Worm (Caenorhabditis elegans) whole organism, dauer: ENCODE results near the gene ZK180.8.

Experiments
- unc-62 ChIP-seq: sonication (generic microtip); optimal IDR thresholded peaks from 2 replicates; lab custom pipeline; 2017; ENCODE audit warnings: missing biosample characterization, missing genetic modification reagents, missing genetic modification characterization

Gene ZK180.8

DNA sequence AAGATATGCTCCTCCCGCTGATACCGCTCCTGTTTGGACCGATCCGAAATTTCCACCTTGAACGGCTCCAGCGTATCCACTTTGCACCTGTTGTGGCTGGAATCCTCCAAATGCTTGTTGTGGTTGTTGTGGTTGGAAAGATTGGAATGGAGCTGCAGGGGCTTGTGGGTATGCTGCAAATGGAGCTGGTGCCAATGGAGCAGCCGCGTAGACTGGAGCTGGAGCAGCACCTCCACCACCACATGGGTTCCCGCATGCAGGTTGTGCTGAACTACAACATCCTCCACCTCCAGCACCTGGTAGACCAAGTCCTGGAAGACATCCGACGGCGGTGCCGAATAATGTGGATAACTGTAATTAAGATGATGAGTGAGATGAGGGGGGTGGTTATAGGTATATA, 11.9 kb upstream of the ZK180.8 start:
- TF ChIP-seq unc-62 (GFP tag; lab: Kevin White, UChicago) = no peak

DNA sequence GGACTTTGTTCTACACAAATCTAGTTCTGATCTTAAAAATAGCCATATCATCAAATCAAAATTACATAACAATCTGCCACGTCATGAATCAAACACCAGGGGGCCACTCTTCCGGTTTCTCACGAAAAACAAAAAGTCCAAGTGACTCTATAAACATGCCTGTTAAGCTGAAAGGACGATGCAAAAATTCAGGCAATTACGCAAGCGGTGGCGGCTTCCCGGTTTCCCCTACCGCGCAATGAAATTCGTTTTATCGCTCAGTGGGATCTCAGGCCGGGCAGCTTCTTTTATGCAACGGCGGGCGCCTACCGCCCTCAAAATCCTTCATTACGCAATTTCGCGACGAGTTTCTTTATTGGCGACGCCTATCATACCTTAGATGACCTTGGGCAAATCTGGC, 8.2 kb upstream of the ZK180.8 start:
- TF ChIP-seq unc-62 (GFP tag; lab: Kevin White, UChicago) = no peak

DNA sequence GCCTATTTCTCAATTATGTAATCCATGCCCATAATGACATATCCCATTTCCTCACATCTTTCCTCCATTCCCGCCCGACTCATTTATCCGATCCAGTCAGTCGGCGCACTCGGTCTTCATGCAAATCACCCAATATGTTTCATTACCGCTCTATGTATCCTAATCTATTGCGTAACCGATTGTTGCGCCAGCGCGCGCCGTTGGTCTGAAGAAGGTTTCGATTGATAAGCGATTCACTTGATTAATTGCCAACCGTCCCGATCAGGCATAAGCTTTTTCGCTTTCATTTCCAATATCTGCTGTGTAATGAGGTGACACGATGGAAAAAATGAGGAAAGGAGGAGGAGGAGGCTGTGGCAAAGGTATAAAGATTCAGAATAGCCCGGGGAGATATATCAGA, 6.6 kb upstream of the ZK180.8 start:
- TF ChIP-seq unc-62 (GFP tag; lab: Kevin White, UChicago) = no peak

DNA sequence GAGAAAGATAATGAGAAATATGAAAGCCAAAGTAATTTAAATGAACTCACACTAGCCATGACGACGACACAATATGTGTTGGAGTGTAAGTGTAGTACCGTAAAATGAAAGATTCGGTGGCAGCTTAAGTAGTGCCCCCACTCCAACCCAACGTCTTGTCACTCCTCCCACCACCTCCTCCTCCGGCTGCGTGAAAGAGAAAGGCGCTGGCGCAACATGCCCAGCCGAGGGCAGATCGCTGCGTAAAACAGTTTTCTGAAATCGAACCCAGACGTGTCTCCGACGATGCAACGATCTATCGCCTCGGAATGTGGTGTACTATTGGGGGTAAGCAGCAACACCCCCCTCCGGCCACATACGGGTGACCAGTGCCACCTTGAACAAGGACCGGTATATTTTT, 5.5 kb upstream of the ZK180.8 start, which contains the start of gene ZK180.5:
TSS of gene ZK180.5 (minus strand) at position 101 of the 400 bp plus-strand sequence.
- TF ChIP-seq unc-62 (GFP tag; lab: Kevin White, UChicago) = no peak

DNA sequence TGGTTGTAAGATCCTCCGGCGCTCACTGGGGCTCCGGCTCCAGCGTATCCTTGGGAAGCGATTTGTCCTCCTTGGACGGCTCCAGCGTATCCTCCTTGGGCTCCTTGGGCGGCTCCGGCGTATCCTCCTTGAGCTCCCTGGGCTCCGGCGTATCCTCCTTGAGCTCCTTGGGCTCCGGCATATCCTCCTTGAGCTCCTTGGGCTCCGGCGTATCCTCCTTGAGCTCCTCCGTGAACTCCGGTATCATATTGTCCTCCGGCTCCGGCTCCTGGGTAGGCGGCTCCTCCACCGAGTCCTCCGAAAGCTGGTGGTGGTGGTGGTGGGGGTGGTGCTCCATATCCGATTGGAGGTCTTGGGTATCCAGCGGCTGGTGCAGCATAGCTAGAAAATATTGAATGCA, 5.0 kb upstream of the ZK180.8 start:
- TF ChIP-seq unc-62 (GFP tag; lab: Kevin White, UChicago) = no peak

DNA sequence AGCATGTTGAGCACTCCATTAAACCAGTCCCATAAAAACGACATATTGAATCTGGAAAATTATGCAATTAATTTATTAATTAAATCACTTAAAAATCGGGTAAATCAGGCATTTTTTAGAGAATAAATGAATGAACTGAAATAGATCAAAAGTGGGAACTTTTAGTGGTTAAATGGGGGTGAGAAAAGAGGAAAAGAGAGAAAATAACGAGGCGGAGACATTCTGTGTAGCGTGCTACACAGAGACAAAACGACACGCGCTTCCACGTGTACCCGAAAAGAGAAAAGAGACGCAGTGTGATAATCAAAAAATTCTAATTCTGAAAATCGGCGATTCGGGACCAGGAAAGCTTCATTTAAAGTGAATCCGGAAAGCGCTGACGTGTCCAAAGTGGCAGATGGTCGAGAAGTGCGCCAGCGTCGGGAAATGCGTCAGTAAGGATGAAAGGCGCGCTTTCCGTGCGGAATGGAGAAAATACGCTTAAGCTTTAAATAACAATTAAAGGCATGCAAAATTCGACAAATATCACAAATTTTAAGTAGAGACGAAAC, 1.8 kb upstream of the ZK180.8 start, which contains the start of gene sar-1:
TSS of gene sar-1 (minus strand) at position 51 of the 551 bp plus-strand sequence.
- no peak for TF ChIP-seq unc-62 (GFP tag; lab: Kevin White, UChicago)

DNA sequence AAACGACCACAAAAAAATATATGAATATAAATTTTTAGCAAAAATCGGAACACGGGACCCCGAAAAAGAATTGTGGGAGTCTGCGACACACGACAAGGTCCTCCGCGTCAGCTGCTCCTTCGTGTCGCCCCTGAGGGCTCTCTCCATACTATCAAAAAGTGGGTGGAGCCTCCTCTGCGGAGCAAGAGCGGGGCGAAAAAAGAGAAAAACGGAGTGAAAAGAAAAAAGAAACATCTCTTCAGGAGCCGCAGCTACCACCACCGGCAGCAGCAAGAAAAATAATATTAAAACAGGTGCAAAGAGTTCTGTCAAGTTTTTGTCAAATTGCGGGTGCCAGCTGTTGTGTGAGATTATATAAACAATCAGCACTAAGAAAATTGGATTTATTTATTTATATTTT, 4.9 kb downstream of the ZK180.8 start, which contains the start of gene gbb-2:
TSS of gene gbb-2 (minus strand) at position 112 of the 400 bp plus-strand sequence.
- no peak for TF ChIP-seq unc-62 (GFP tag; lab: Kevin White, UChicago)

DNA sequence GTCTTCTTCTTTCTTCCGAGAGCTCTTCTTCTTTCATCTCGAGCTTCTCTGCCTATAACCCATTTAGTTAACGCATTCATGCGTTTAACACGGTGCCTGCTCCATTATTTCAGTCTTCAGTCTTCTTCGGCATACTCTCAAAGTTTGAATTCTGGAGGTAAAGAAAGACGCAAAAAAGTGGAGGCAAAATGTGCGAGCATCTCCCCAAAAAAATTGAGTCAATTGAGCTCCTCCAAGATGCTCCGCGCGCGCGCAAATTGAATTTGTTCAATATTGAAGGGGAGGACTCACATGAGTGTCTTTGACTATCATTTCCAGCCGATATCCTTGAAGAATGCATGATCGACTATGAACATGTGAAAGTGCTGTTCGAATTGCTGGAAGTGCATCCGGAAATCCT, 6.4 kb downstream of the ZK180.8 start:
- TF ChIP-seq unc-62 (GFP tag; lab: Kevin White, UChicago) = no peak

DNA sequence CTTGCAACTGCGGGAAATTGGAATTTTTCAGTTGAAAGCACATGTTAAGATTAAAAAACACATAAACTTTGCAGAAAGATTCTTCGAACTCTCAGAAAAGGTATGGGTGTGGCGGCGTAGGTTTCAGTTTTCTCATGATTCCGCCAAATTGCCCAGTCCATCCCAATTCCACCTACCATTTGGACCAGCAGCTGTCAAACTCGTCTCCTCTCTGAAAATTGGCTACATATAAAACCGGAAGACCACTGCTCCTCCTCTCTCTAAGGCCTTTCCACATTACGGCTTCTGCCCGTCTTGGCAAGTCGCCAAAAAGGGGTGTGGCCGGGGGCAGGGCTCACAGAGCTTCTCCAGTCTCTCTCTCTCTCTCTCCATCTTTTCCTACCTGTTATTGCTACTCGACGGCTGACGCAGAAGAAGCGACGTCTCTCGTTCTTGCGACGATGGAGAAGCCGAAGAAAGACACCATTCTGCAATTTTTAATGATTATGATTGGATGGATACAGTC, 21.3 kb downstream of the ZK180.8 start, which contains the start of gene ZK180.7:
TSS of gene ZK180.7 (plus strand) at position 395 of the 505 bp plus-strand sequence.
- no peak for TF ChIP-seq unc-62 (GFP tag; lab: Kevin White, UChicago)

DNA sequence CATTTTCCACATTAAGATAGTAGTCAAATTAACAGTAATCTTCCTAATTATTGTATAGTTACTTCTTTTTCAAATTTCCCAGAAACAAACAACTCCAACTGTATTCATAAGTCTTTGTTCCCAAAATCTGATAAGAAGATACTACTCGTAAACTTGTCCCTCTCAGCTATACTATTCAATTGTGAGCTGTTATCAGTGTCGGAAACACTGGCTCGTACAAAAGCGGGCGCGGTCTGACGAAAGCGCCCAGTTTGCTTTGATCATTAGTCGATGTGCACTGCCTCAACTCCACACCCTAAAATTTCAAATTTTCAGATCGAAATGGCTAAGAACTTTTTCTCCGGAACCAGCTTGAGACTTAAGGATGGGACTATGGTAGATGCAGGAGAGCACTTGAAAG, 24.8 kb downstream of the ZK180.8 start, which contains the start of gene trx-3:
TSS of gene trx-3 (plus strand) at position 291 of the 400 bp plus-strand sequence.
- TF ChIP-seq unc-62 (GFP tag; lab: Kevin White, UChicago) = no peak

DNA sequence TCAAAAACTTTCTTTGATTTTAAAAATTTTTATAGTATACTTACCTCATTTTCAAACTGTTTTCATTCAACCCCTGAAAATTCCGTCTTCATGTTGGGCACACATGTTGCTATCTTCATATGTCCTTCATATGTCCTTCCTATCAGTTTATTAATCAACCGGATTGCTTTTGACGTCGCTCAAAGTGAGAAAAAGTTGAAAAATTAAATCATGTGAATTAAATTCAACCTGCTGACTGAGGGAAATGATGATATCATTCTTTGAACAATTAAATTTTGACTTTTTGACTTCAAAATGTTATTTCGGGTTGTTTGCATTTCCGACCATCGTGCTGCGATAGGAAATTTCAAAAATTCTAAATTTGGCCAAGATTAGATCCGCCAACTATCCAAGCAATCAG, 27.0 kb downstream of the ZK180.8 start:
- no peak for TF ChIP-seq unc-62 (GFP tag; lab: Kevin White, UChicago)

DNA sequence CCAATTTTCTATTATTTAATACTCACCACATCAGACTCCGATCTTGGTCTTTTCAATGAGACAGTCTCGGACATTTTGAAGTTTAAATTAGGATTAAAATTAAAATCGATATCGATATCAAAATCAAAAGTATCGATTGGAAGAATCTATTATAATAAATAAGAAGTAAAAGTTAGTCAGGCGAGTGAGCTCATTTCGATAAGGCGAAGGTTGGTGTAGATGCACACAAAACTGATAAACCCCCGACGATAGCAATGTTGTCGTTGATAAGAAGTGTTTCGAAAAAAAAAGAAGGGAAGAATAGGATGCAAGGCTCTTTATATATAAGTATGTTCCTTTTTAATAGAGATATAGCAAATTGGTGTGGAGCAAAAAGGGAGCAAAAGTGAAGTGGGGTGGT, 29.0 kb downstream of the ZK180.8 start, which contains the start of gene M01H9.4:
TSS of gene M01H9.4 (minus strand) at position 379 of the 400 bp plus-strand sequence.
- no peak for TF ChIP-seq unc-62 (GFP tag; lab: Kevin White, UChicago)

DNA sequence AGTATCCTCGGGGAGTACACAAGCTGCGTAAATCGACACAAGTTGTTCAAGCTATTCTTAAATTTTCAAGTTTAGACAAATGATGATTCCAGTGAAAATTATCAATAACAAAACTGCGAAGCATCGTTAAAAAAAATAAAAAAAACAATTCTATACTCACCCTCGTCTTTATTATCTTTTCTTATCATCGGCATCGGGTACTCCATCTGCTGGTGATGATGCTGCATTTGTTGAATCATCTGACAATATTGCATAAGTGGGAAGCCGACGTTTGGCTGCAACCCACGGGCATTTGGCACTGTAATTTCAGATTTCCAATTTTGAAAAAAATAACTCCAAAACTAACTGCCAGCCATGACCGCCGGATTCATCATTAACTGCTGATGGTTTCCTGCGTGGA, 30.2 kb downstream of the ZK180.8 start:
- no peak for TF ChIP-seq unc-62 (GFP tag; lab: Kevin White, UChicago)

DNA sequence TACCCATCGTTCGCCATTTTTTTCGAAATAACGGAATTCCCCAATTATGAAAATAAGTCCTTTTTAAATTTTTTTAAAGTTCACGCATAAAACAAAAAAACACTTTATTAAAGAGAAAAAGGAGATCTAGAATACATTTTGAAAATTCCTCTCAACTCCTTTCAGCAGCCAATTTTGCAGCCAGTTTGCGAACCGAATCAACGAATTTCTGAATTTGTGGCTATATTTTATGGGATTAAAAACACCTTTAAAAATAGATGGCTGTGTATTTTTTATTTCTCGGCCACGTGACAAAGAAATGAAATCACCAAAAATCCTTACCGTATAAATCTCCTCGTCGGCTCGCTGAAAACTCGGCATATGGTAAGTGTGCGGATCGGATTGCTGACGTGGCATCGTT, 31.5 kb downstream of the ZK180.8 start, which contains the start of gene M01H9.10:
TSS of gene M01H9.10 (minus strand) at position 101 of the 400 bp plus-strand sequence.
- no peak for TF ChIP-seq unc-62 (GFP tag; lab: Kevin White, UChicago)

DNA sequence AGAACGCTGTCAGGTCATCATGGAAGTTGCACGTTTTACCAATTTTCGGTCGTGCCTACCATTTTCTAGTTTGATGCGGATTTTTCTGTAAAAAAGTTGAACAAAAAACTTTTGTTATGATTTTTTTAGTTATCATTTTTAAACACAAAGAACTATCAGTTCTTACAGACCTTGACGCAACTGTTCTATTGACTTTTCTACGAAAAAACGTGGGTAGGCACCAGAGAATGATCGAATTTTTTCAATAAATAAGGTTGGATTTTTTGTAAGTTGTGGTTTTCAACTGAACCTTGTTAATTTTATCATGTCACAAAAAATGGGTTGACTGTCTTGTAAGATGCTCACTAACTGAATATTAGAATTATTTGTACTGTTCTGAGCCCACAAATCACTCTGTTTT, 32.9 kb downstream of the ZK180.8 start:
- TF ChIP-seq unc-62 (GFP tag; lab: Kevin White, UChicago) = no peak

DNA sequence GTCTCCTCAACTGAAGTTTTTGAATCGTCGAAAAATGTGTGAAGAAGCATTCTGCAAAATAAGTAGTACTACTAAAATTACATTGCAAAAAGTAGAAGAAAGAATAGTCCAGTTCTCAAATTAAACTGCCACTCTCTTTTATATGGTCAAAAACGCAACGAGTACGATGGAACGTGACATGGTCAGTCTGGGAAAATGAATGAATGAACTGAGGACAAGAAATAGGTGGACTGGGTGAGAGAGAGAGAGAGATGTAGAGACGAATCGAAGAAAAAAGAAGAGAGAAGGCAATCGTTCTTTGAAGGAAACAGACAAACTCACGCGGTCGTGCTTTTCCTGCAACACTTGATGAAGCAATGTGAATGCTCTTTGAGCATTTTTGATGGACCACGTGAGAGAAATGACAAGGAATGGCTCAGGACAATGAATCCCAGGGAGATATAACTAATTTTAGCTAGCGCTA, 34.5 kb downstream of the ZK180.8 start, which contains the start of gene M01H9.3:
TSS of gene M01H9.3 (minus strand) at position 51 of the 463 bp plus-strand sequence.
- no peak for TF ChIP-seq unc-62 (GFP tag; lab: Kevin White, UChicago)
